Worm (Caenorhabditis elegans) whole organism, L3 larva: ENCODE measurements around the gene trpp-4.
"Not testable (repeated sequence)": the region's sequence is repeated elsewhere in the genome, so short reads cannot be mapped to it uniquely, and the experiment has no call there.

Source experiments
- R02D3.7 ChIP-seq: fragments of 150-350 bp; optimal IDR thresholded peaks from 2 replicates; lab custom pipeline; 2014; ENCODE audit warnings: missing biosample characterization, missing genetic modification characterization
- ZK546.5 ChIP-seq: sonication (generic microtip); optimal IDR thresholded peaks from 2 replicates; lab custom pipeline; 2017; ENCODE audit warnings: missing biosample characterization, missing genetic modification characterization
- aly-2 ChIP-seq: fragments of 150-350 bp; optimal IDR thresholded peaks from 2 replicates; lab custom pipeline; 2014; ENCODE audit warnings: missing biosample characterization, missing genetic modification characterization
- ceh-16 ChIP-seq: sonication (generic microtip); optimal IDR thresholded peaks from 2 replicates; lab custom pipeline; 2017; ENCODE audit warnings: missing biosample characterization, missing genetic modification characterization
- ceh-28 ChIP-seq: fragments of 150-350 bp; optimal IDR thresholded peaks from 2 replicates; lab custom pipeline; 2014; ENCODE audit warnings: missing biosample characterization, missing genetic modification reagents, missing genetic modification characterization
- ceh-82 ChIP-seq: fragments of 150-350 bp; optimal IDR thresholded peaks from 2 replicates; lab custom pipeline; 2014; ENCODE audit warnings: missing biosample characterization, missing genetic modification characterization
- ceh-9 ChIP-seq: sonication (generic microtip); optimal IDR thresholded peaks from 2 replicates; lab custom pipeline; 2018; ENCODE audit warnings: missing biosample characterization, missing genetic modification characterization
- daf-12 ChIP-seq: fragments of 150-350 bp; optimal IDR thresholded peaks from 2 replicates; lab custom pipeline; 2014; ENCODE audit warnings: missing biosample characterization, missing genetic modification reagents, missing genetic modification characterization
- egl-27 ChIP-seq: sonication (generic microtip); optimal IDR thresholded peaks from 4 replicates; lab custom pipeline; 2017; ENCODE audit warnings: missing biosample characterization, missing genetic modification reagents, missing genetic modification characterization
- elt-1 ChIP-seq: fragments of 150-350 bp; optimal IDR thresholded peaks from 2 replicates; lab custom pipeline; 2014; ENCODE audit warnings: missing biosample characterization, missing genetic modification characterization
- elt-2 ChIP-seq: sonication (generic microtip); optimal IDR thresholded peaks from 2 replicates; lab custom pipeline; 2016; ENCODE audit warnings: missing genetic modification reagents, mild to moderate bottlenecking, missing genetic modification characterization, missing compliant biosample characterization
- eor-1 ChIP-seq, 2 experiments: fragments of 150-350 bp; optimal IDR thresholded peaks; 2 replicates each; lab custom pipeline; 2014 to 2018; ENCODE audit warnings: missing biosample characterization in 2 of 2, missing genetic modification characterization in 2 of 2
- fkh-10 ChIP-seq: sonication (generic microtip); optimal IDR thresholded peaks from 2 replicates; lab custom pipeline; 2017; ENCODE audit warnings: missing biosample characterization, missing genetic modification reagents, missing genetic modification characterization
- fkh-2 ChIP-seq: fragments of 150-350 bp; optimal IDR thresholded peaks from 2 replicates; lab custom pipeline; 2014; ENCODE audit warnings: missing biosample characterization, missing genetic modification reagents, missing genetic modification characterization
- fos-1 ChIP-seq: fragments of 150-350 bp; optimal IDR thresholded peaks from 2 replicates; lab custom pipeline; 2014; ENCODE audit warnings: missing biosample characterization, missing genetic modification characterization
- hmg-11 ChIP-seq: sonication (generic microtip); optimal IDR thresholded peaks from 2 replicates; lab custom pipeline; 2016; ENCODE audit warnings: missing genetic modification characterization, missing compliant biosample characterization
- lin-15B ChIP-seq: fragments of 150-350 bp; optimal IDR thresholded peaks from 2 replicates; lab custom pipeline; 2014; ENCODE audit warnings: missing biosample characterization, missing genetic modification characterization
- lin-39 ChIP-seq: fragments of 150-350 bp; optimal IDR thresholded peaks from 2 replicates; lab custom pipeline; 2018; ENCODE audit warnings: missing biosample characterization, missing genetic modification reagents, missing genetic modification characterization
- lsy-12 ChIP-seq: sonication (generic microtip); optimal IDR thresholded peaks from 2 replicates; lab custom pipeline; 2016; ENCODE audit warnings: mild to moderate bottlenecking, missing genetic modification characterization, missing compliant biosample characterization
- nfya-1 ChIP-seq: sonication (generic microtip); optimal IDR thresholded peaks from 2 replicates; lab custom pipeline; 2017; ENCODE audit warnings: missing genetic modification characterization, mild to moderate bottlenecking, missing compliant biosample characterization, antibody characterized with exemption, moderate library complexity; ENCODE audit not compliant: insufficient read depth
- nhr-11 ChIP-seq: fragments of 150-350 bp; optimal IDR thresholded peaks from 2 replicates; lab custom pipeline; 2014; ENCODE audit warnings: missing biosample characterization, missing genetic modification characterization
- nhr-12 ChIP-seq: fragments of 150-350 bp; optimal IDR thresholded peaks from 2 replicates; lab custom pipeline; 2014; ENCODE audit warnings: missing biosample characterization, missing genetic modification characterization
- nhr-23 ChIP-seq: fragments of 150-350 bp; optimal IDR thresholded peaks from 2 replicates; lab custom pipeline; 2014; ENCODE audit warnings: missing biosample characterization, missing genetic modification reagents, missing genetic modification characterization
- nhr-237 ChIP-seq: fragments of 150-350 bp; optimal IDR thresholded peaks from 2 replicates; lab custom pipeline; 2014; ENCODE audit warnings: missing biosample characterization, missing genetic modification characterization
- nhr-25 ChIP-seq: sonication (generic microtip); optimal IDR thresholded peaks from 2 replicates; lab custom pipeline; 2017; ENCODE audit warnings: missing biosample characterization, missing genetic modification characterization
- nhr-28 ChIP-seq: fragments of 150-350 bp; optimal IDR thresholded peaks from 2 replicates; lab custom pipeline; 2014; ENCODE audit warnings: missing biosample characterization, missing genetic modification characterization
- nhr-43 ChIP-seq: sonication (generic microtip); optimal IDR thresholded peaks from 2 replicates; lab custom pipeline; 2016; ENCODE audit warnings: mild to moderate bottlenecking, missing genetic modification characterization, missing compliant biosample characterization; ENCODE audit not compliant: poor library complexity, severe bottlenecking
- nhr-67 ChIP-seq: fragments of 150-350 bp; optimal IDR thresholded peaks from 2 replicates; lab custom pipeline; 2014; ENCODE audit warnings: missing biosample characterization, missing genetic modification characterization
- nhr-76 ChIP-seq: fragments of 150-350 bp; sonication (generic microtip); optimal IDR thresholded peaks from 5 replicates; lab custom pipeline; 2014; ENCODE audit warnings: missing biosample characterization, missing genetic modification characterization
- nhr-77 ChIP-seq: fragments of 150-350 bp; optimal IDR thresholded peaks from 2 replicates; lab custom pipeline; 2014; ENCODE audit warnings: missing biosample characterization, missing genetic modification characterization
- pha-4 ChIP-seq: fragments of 150-350 bp; optimal IDR thresholded peaks from 2 replicates; lab custom pipeline; 2014; ENCODE audit warnings: missing biosample characterization, missing genetic modification reagents, missing genetic modification characterization
- tbx-2 ChIP-seq: sonication (generic microtip); optimal IDR thresholded peaks from 2 replicates; lab custom pipeline; 2016; ENCODE audit warnings: mild to moderate bottlenecking, missing genetic modification characterization, missing compliant biosample characterization
- unc-62 ChIP-seq: fragments of 150-350 bp; sonication (generic microtip); optimal IDR thresholded peaks from 4 replicates; lab custom pipeline; 2014; ENCODE audit warnings: missing biosample characterization, missing genetic modification reagents, missing genetic modification characterization
- ztf-11 ChIP-seq: fragments of 150-350 bp; optimal IDR thresholded peaks from 2 replicates; lab custom pipeline; 2014; ENCODE audit warnings: missing biosample characterization, missing genetic modification characterization
- ztf-4 ChIP-seq: fragments of 150-350 bp; optimal IDR thresholded peaks from 2 replicates; lab custom pipeline; 2014; ENCODE audit warnings: missing biosample characterization, missing genetic modification characterization

The trpp-4 gene

DNA sequence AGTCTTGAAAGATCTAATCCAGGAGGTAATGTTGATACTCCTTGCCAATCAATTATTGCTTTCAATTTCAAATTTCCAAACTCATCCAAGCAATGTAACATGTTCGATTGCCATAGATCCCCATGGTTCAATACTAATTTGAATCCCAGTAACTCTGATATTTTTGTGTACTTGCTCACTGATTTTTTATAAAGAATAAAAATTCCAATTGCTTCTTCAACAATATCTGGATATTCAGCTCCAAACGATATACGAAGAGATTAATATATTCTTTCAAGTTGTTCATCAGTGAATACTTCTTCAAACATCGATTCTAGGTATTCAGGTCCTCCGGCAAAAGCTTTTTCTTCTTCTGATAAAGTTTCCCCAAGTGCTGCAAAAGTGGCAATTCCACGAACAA is 20.3 kb upstream of the trpp-4 start, which contains the start of gene E02C12.11:
Gene E02C12.11 (minus strand): TSS at position 101 of the 400 bp plus-strand sequence.
- not testable (repeated sequence) for TF ChIP-seq nhr-43, nhr-23, ceh-9 (tag; lab: Kevin White, UChicago)

DNA sequence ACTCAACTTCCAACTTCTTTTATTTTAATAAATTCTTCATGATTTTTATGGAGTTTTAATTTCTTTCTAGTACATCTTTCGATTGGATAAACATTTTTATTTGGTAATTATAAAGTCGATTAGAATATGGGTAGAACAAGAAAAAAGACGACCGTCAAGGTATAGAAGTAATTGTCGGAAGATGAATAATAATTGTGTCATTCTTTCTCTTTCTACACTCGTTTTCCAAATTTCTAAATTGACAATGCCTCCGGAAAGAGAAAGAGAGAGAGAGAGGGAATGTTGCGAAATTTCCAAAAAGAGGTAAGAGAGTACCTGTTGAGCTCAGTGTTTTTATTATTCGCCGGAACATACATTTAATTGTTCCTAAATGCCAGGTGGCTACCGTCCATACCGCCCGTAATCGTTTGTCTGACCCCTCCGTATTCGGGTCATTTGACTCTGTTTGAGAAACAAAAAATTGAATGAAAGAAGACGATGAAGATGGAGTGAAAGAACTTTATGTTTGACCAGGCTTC is 18.2 kb upstream of the trpp-4 start, which contains the start of gene E02C12.12:
Gene E02C12.12 (minus strand): TSS at position 468 of the 518 bp plus-strand sequence.
- no peak for TF ChIP-seq R02D3.7
- TF ChIP-seq daf-12 (tag; lab: Kevin White, UChicago): no peak
- TF ChIP-seq nhr-12: no peak
- no peak for TF ChIP-seq nhr-11 (tag; lab: Kevin White, UChicago)
- no peak for TF ChIP-seq nhr-23 (tag; lab: Kevin White, UChicago)
- no peak for TF ChIP-seq ceh-16
- TF ChIP-seq ceh-82 (tag; lab: Kevin White, UChicago): no peak
- TF ChIP-seq nhr-25: no peak
- no peak for TF ChIP-seq nhr-77 (tag; lab: Kevin White, UChicago)
- no peak for TF ChIP-seq nhr-76
- TF ChIP-seq nhr-28 (tag; lab: Kevin White, UChicago): no peak
- no peak for TF ChIP-seq eor-1 (tag; optimal IDR thresholded peaks at IDR 0.05; lab: Kevin White, UChicago)
- TF ChIP-seq lin-15B: no peak
- no peak for TF ChIP-seq aly-2 (tag; lab: Kevin White, UChicago)
- no peak for TF ChIP-seq ZK546.5 (tag; lab: Kevin White, UChicago)
- TF ChIP-seq nhr-43 (tag; lab: Kevin White, UChicago): no peak
- no peak for TF ChIP-seq nfya-1

DNA sequence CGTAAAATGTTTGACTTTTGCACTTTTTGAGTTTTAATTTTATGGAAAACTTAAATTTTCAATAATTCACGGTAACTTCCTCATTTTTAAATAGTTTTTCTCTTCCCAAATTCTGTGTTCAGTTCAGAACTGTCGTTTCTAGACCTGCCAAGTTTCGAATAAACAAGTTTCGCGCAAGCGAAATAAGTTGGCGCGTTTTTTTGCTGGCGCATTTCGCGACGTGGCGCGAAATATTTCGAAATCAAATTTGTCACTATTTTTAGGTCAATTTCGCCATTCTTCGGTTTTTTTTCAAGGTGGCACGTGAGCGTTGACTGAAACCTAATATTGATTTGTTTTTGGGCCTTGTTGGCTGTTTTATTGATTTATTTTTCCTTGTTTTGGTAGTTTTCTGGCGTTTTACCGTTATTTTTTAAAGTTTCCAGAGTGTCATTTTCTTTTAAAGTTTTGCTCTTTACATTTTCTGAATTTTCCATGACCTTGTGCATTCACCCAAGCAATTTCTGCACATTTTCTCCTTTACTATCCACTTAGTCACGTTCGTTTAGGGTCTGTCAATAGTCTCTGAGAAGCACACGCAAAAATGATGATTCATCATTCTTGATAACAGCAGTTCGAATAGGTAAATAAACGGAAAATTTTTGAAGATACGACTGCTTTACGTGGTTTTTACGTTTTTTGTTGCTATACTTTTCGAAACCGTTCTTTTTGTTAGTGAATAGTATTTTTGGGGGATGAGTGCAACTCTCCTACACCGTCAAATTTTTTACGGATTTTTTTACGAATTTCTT is 17.4 kb upstream of the trpp-4 start:
- TF ChIP-seq elt-2 (tag; lab: Kevin White, UChicago) (peak; percentile 43), pha-4 (tag; lab: Kevin White, UChicago) (peak; percentile 55), egl-27 (tag; lab: Kevin White, UChicago) (no peak)

DNA sequence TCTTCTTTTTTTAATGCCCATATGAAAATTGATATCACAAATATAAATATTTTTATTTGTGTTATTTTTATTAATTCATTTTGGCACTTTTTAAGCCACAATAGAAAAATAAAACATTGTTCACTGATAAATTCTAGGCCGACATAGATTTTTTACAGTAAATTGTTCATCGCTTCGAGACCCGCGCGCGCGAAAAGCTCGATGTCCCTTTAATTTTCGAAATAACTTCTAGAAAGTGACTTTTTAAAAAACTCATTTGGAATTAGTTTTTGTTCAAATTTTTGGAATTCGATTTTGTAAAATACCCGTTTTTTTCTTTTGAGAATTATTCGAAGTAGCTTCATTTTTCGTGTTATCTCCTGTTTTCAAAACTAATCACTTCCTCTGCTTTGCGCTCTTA is 15.8 kb upstream of the trpp-4 start:
- TF ChIP-seq fkh-10 (GFP tag; lab: Kevin White, UChicago) (no peak), nhr-12 (no peak), ztf-11 (tag; lab: Kevin White, UChicago) (no peak)

DNA sequence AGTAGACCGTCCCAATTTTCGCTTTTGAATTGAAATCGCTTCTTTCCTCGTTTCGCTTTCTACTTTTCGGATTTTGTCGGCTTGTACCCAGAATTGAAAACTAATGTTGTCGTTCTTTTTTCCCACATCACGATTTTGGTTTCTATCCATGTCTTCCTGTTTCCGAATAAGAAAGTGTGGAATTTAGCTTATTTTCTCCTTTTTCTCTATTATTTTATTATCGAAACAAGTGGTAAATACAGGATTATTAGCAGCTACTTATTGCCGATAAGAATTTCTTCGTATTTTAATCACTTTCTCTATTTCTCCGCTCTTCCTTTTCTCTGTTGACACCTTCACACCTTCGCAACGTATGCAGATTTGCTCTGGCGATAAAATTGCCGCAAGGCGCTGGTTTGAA is 15.2 kb upstream of the trpp-4 start:
- TF ChIP-seq ceh-16: no peak
- TF ChIP-seq hmg-11: no peak
- TF ChIP-seq nhr-25: no peak
- no peak for TF ChIP-seq nhr-67 (tag; lab: Kevin White, UChicago)
- TF ChIP-seq nhr-28 (tag; lab: Kevin White, UChicago): no peak
- TF ChIP-seq nhr-23 (tag; lab: Kevin White, UChicago): no peak
- TF ChIP-seq ceh-28 (tag; lab: Kevin White, UChicago): no peak
- no peak for TF ChIP-seq lin-15B
- no peak for TF ChIP-seq fos-1 (tag; lab: Kevin White, UChicago)
- no peak for TF ChIP-seq unc-62
- no peak for TF ChIP-seq nhr-12
- no peak for TF ChIP-seq lsy-12
- no peak for TF ChIP-seq nhr-11 (tag; lab: Kevin White, UChicago)
- TF ChIP-seq nhr-237 (tag; lab: Kevin White, UChicago): no peak
- no peak for TF ChIP-seq fkh-2 (tag; lab: Kevin White, UChicago)

DNA sequence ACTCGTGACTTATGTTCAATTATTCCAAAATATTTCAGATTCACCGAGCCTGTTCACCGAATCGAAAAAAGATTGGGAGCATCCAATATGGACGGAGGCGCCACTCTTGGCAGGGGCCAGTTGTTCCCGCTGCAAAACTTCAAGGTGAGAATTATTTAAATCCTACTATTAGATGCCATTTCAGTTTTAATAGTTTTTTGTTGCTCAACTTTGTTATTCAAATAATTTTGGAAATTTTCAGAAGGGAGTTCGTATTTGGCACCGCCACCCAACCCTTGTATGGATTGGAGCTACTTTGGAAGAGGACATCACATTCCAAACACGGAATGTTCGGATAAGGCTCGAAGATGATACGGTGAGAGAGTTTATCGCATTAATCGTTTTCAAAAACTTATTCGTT is 14.0 kb upstream of the trpp-4 start, which contains the start of gene hum-2:
Gene hum-2 (plus strand): TSS at position 33 of the 400 bp plus-strand sequence.
- TF ChIP-seq nhr-23 (tag; lab: Kevin White, UChicago): no peak
- no peak for TF ChIP-seq nhr-237 (tag; lab: Kevin White, UChicago)
- TF ChIP-seq elt-2 (tag; lab: Kevin White, UChicago): no peak
- TF ChIP-seq tbx-2: no peak
- no peak for TF ChIP-seq elt-1
- no peak for TF ChIP-seq nhr-12
- TF ChIP-seq lin-39 (tag; lab: Kevin White, UChicago): no peak
- TF ChIP-seq R02D3.7: no peak
- TF ChIP-seq ztf-4: no peak
- TF ChIP-seq pha-4 (tag; lab: Kevin White, UChicago): no peak
